Worm (Caenorhabditis elegans): Measurements from ENCODE around the gene ddx-17.
A peak's percentile ranks its signal among the peaks of the same experiment; 100 is the strongest.
"Not testable (repeated sequence)": the region's sequence is repeated elsewhere in the genome, so short reads cannot be mapped to it uniquely, and the experiment has no call there.

ddx-17 gene

DNA sequence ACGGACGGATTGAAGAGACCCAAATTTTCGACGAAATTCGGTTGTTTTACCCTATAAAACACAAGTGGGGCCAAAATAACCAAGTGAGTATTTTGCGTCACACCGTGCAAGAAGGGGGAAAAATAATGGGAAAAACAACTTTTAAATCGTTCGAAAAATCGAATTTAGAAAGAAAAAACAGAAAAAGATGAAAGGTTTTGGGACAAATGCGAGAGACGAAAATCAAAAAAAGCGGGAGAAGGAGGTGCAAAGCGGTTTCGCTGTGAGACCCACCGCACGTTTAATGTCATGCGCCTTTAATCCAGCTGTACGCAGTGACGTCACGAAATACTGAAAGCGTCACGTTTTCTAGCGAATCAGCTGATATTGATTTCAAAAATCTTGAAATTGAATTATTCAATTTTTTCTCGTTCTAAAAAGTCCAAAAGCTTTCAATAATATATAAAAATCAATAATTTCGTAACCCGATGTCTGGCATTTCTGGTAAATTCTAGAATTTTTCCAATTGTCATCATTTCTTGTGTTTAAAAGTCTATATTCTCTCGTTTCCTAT, at the start of gene ddx-17, which contains the start of gene aip-1:
Gene ddx-17, minus strand, starts transcription at position 51 of the 553 bp plus-strand sequence.
Gene aip-1, plus strand, starts transcription at position 332 of the 553 bp plus-strand sequence.
- TF ChIP-seq B0310.2 (tag; optimal IDR thresholded peaks at IDR 0.05) (no peak), ama-1 (optimal IDR thresholded peaks at IDR 0.05) (peak; percentile 18), flt-1 (GFP tag; IDR thresholded peaks at IDR 0.05) (no peak), F13C5.2 (tag; optimal IDR thresholded peaks at IDR 0.05) (peak; percentile 42), ceh-36 (tag; optimal IDR thresholded peaks at IDR 0.05) (no peak), ceh-13 (GFP tag; optimal IDR thresholded peaks at IDR 0.05) (no peak), pes-1 (GFP tag; IDR thresholded peaks at IDR 0.05) (no peak)

DNA sequence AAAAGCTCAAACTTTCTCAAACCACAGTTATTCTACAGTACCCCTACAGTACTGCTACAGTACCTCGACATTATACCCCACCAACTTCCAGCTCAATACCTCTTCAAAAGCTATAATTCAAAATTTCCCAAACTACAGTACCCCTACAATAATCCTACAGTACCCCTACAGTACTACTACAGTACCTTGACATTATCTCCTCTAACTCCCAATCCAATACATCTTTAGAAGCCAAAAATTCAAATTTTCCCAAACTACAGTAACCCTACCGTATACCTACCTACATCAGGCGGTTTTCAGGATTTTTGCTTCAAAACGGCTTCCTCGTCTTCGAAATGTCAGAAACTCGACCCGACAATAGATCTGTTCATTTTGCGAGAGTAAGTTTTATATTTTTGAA, 45.7 kb upstream of the ddx-17 start, which contains the start of gene F58D12.3:
Gene F58D12.3, plus strand, starts transcription at position 301 of the 400 bp plus-strand sequence.
- TF ChIP-seq hmbx-1 (tag; optimal IDR thresholded peaks at IDR 0.05) (no peak), scrt-1 (GFP tag; IDR thresholded peaks at IDR 0.05) (no peak), B0310.2 (tag; optimal IDR thresholded peaks at IDR 0.05) (no peak)

DNA sequence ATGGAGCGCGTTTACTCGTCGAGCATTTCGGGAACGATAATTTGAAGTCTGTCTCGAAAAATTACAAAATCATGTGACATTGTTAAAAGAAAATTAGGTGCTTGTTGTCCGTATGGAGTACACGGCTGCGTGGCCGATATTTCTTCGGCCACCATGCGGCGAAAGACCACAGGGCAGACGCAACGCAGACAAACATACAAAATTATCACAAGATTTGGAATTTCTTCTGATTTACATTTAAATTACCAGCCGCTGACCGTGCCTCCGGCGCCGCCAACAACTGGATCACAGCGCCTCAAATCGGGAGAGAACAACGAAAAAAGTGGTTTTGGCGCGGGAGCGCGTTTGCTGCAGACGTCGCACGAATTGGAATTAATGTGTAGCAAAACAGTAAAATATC, 43.2 kb upstream of the ddx-17 start:
- TF ChIP-seq ets-7 (tag; optimal IDR thresholded peaks at IDR 0.05), result peak; percentile 35
- 0 out of 2 replicates have a peak, but pooled peaks have one; percentile 53 for TF ChIP-seq scrt-1 (GFP tag; IDR thresholded peaks at IDR 0.05)
- peak; percentile 53; the same call in 1 of the 2 replicates for TF ChIP-seq flt-1 (GFP tag; IDR thresholded peaks at IDR 0.05)
- peak; percentile 87 for TF ChIP-seq tbx-37 (GFP tag; conservative IDR thresholded peaks at IDR 0.05)
- 0 out of 2 replicates have a peak, but pooled peaks have one; percentile 28 for TF ChIP-seq tbx-11 (GFP tag; IDR thresholded peaks at IDR 0.05)
- peak; percentile 76; the same call in 1 of the 2 replicates for TF ChIP-seq pes-1 (GFP tag; IDR thresholded peaks at IDR 0.05)

DNA sequence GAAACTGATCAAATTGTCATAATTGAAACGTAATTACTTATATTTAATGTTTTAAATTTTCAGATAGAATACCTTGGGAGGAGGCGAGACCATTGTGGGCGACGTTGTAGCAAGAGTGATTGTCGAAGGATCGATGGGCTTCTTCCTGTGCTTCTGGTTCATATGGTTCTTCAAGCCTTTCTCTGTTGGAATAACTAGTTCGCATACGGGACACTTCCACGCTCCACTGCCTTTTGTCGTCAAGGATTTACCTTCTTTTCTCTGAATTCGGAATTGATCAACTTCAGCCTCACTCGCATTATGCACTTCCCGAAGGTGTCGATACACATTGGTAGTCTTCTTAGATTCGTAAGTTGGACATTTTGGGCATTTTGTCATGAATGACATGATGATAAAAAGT, 37.4 kb upstream of the ddx-17 start, which contains the start of gene F58D12.1:
Gene F58D12.1, plus strand, starts transcription at position 301 of the 400 bp plus-strand sequence.
- TF ChIP-seq pes-1 (GFP tag; IDR thresholded peaks at IDR 0.05); sea-1 (GFP tag; conservative IDR thresholded peaks at IDR 0.05); ama-1 (optimal IDR thresholded peaks at IDR 0.05): not testable (repeated sequence)

DNA sequence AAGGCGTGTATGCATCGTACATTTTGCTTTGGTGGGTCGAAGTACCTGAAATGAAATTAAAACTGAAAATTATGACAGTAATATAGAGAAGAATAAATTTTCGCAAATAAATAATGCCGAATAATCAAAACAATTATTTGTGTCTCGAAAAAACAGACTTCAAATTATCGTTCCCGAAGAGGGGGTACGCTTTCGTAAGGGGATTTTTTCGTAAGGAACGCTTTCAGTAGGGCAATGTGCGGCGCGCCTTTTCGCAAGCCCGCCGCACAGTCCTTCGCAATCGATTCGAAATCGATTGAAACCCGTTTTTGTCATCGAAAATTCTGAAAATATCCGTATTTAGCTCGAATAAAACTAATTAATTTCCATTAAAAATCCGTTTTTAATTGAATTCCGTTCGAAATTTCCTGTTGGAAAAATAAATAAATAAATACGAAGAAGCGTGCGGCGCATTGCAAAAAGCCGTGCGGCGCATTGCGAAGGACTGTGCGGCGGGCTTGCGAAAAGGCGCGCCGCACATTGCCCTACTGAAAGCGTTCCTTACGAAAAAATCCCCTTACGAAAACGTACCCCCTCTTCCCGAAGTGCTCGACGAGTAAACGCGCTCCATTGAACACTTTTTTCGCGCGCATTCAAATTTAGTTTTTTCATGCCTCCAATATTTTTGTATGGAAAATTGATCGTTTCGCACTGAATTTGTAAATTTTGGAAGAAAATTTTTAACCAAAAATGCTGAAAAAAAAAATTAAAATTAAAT, 26.7 kb upstream of the ddx-17 start, which contains the start of gene vps-39:
Gene vps-39, minus strand, starts transcription at position 51 of the 757 bp plus-strand sequence.
- peak; percentile 58; the same call in 1 of the 2 replicates for TF ChIP-seq tbx-37 (GFP tag; conservative IDR thresholded peaks at IDR 0.05)
- peak; percentile 17 for TF ChIP-seq hmg-4 (GFP tag; optimal IDR thresholded peaks at IDR 0.05)
- peak; percentile 77 for TF ChIP-seq sea-1 (GFP tag; conservative IDR thresholded peaks at IDR 0.05)
- 0 out of 2 replicates have a peak, but pooled peaks have one; percentile 6 for TF ChIP-seq flt-1 (GFP tag; IDR thresholded peaks at IDR 0.05)
- peak; percentile 79; the same call in 1 of the 2 replicates for TF ChIP-seq pes-1 (GFP tag; IDR thresholded peaks at IDR 0.05)
- TF ChIP-seq scrt-1 (GFP tag; IDR thresholded peaks at IDR 0.05), result peak; percentile 50; the same call in 1 of the 2 replicates

DNA sequence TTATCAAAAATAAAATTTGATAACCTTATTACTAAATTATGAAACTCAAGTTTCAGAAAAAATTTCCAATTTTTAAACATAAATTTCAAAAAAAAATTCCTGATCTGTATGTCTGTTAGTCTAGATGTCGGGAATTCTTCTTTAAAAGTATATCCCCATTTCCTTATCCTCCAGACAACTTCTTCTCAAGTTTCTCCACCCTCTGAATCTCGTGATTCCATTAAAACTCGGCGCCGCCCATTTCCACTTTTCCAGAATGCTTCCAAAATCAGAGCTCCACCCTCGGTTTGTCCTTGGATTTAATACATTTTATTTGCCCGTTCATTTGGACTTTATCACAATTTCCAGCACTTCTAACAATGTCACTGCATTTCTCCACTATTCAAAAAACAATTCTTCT, 21.8 kb upstream of the ddx-17 start, which contains the start of gene ins-10:
Gene ins-10, plus strand, starts transcription at position 301 of the 400 bp plus-strand sequence.
- TF ChIP-seq tra-4 (tag; optimal IDR thresholded peaks at IDR 0.05) (no peak), tbx-11 (GFP tag; IDR thresholded peaks at IDR 0.05) (no peak), ets-7 (tag; optimal IDR thresholded peaks at IDR 0.05) (no peak), aly-1 (tag; optimal IDR thresholded peaks at IDR 0.05) (no peak), flt-1 (GFP tag; IDR thresholded peaks at IDR 0.05) (no peak), F13C5.2 (tag; optimal IDR thresholded peaks at IDR 0.05) (no peak), hnd-1 (tag; optimal IDR thresholded peaks at IDR 0.05) (no peak)

DNA sequence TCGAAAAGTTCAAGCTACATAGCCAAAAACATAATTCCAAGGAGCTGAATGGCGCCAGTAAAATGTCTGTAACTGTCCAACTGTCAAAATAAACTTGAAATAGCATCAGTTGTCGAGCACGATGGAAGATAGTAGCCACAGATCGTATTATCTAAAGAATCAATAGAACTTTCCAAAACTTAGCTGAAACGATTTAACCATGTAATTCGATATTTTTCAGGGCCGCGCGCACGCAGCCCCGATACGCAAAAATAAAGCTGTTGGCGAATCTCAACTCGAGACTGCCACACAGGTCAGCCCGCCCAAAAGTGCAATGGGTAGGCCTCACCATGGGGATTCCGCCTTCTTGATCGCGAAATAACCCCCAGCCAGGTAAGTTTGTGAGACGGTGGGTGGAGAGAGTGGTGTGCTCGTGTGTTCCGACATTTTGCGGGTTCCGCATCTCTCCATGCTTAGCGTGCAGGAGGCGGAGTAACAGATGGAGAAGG, 16.4 kb upstream of the ddx-17 start:
- TF ChIP-seq scrt-1 (GFP tag; IDR thresholded peaks at IDR 0.05) (no peak), pes-1 (GFP tag; IDR thresholded peaks at IDR 0.05) (no peak), tra-4 (tag; optimal IDR thresholded peaks at IDR 0.05) (no peak), B0310.2 (tag; optimal IDR thresholded peaks at IDR 0.05) (peak; percentile 2), hmbx-1 (tag; optimal IDR thresholded peaks at IDR 0.05) (no peak), ceh-13 (GFP tag; optimal IDR thresholded peaks at IDR 0.05) (no peak), tbx-37 (GFP tag; conservative IDR thresholded peaks at IDR 0.05) (no peak), flt-1 (GFP tag; IDR thresholded peaks at IDR 0.05) (no peak), hmg-4 (GFP tag; optimal IDR thresholded peaks at IDR 0.05) (peak; percentile 41), tbx-11 (GFP tag; IDR thresholded peaks at IDR 0.05) (0 out of 2 replicates have a peak, but pooled peaks have one; percentile 32), F13C5.2 (tag; optimal IDR thresholded peaks at IDR 0.05) (no peak), ets-7 (tag; optimal IDR thresholded peaks at IDR 0.05) (no peak), ceh-36 (tag; optimal IDR thresholded peaks at IDR 0.05) (no peak), aly-1 (tag; optimal IDR thresholded peaks at IDR 0.05) (peak; percentile 36), hnd-1 (tag; optimal IDR thresholded peaks at IDR 0.05) (no peak), ama-1 (optimal IDR thresholded peaks at IDR 0.05) (peak; percentile 86), sea-1 (GFP tag; conservative IDR thresholded peaks at IDR 0.05) (peak; percentile 72; the same call in 1 of the 2 replicates)

DNA sequence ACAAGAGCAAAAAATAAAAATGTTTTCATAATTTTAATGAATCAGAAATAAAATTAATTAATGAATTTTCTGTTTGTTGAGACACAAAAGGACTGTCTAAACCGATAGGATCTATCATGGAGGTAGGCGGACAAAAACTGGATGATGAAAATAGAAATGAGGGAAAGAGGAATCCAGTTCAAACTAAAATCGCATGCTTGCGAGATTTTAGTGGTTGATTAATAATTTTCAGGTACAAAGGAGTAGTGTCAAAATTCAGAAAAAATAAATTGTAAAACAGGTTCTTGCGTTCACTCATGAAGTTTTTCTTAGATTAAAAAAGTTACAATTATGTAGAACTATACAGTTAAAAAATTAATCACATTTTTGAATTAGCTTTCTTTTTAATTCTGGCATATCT, 15.5 kb upstream of the ddx-17 start, which contains the start of gene T08G5.3:
Gene T08G5.3, minus strand, starts transcription at position 101 of the 400 bp plus-strand sequence.
- TF ChIP-seq ets-7 (tag; optimal IDR thresholded peaks at IDR 0.05), result no peak
- no peak for TF ChIP-seq scrt-1 (GFP tag; IDR thresholded peaks at IDR 0.05)
- TF ChIP-seq tra-4 (tag; optimal IDR thresholded peaks at IDR 0.05), result no peak
- no peak for TF ChIP-seq F13C5.2 (tag; optimal IDR thresholded peaks at IDR 0.05)
- no peak for TF ChIP-seq tbx-11 (GFP tag; IDR thresholded peaks at IDR 0.05)
- no peak for TF ChIP-seq tbx-37 (GFP tag; conservative IDR thresholded peaks at IDR 0.05)
- TF ChIP-seq hnd-1 (tag; optimal IDR thresholded peaks at IDR 0.05), result no peak
- no peak for TF ChIP-seq pes-1 (GFP tag; IDR thresholded peaks at IDR 0.05)
- no peak for TF ChIP-seq sea-1 (GFP tag; conservative IDR thresholded peaks at IDR 0.05)
